In genomic region chr3R:24026503-24026902, dm6 we compare ENCODE assay signal across 3 fruit fly cellular contexts.
TF ChIP-seq lines count a peak whose summit lies in the region.

No protein-coding gene starts in this region.

- no peak for TF ChIP-seq CTCF in whole organism, embryonic (GFP tag; optimal IDR thresholded peaks at IDR 0.05; lab: Kevin White, UChicago)

TF ChIP-seq in whole organism, adult, 20 proteins besides CTCF, POLR2A, EP300 and RAD21:
- TF ChIP-seq toe (GFP tag; optimal IDR thresholded peaks at IDR 0.05; lab: Kevin White, UChicago), result no peak
- peak; percentile 14 for TF ChIP-seq CG12768 (GFP tag; optimal IDR thresholded peaks at IDR 0.05; lab: Kevin White, UChicago)
- TF ChIP-seq cic (GFP tag; optimal IDR thresholded peaks at IDR 0.05; lab: Kevin White, UChicago), result no peak
- peak; percentile 40 for TF ChIP-seq Mnt (GFP tag; optimal IDR thresholded peaks at IDR 0.05; lab: Kevin White, UChicago)
- TF ChIP-seq CG11617 (GFP tag; optimal IDR thresholded peaks at IDR 0.05; lab: Kevin White, UChicago), result peak; percentile 27

TF ChIP-seq in whole organism, embryonic, 481 proteins besides CTCF, POLR2A, EP300 and RAD21:
- TF ChIP-seq Myb (GFP tag; optimal IDR thresholded peaks at IDR 0.05; lab: Kevin White, UChicago), result no peak
- TF ChIP-seq Deaf1 (tag; optimal IDR thresholded peaks at IDR 0.05; lab: Kevin White, UChicago), result no peak
- no peak for TF ChIP-seq pros (GFP tag; optimal IDR thresholded peaks at IDR 0.05; lab: Kevin White, UChicago)
- peak; percentile 71 for TF ChIP-seq sd (tag; optimal IDR thresholded peaks at IDR 0.05; lab: Kevin White, UChicago)
- TF ChIP-seq Mrtf (GFP tag; IDR thresholded peaks at IDR 0.05; lab: Robert Waterston, UW), result no peak
- no peak for TF ChIP-seq Sry-δ (GFP tag; optimal IDR thresholded peaks at IDR 0.05; lab: Kevin White, UChicago)
- TF ChIP-seq CG12299 (tag; optimal IDR thresholded peaks at IDR 0.05; lab: Kevin White, UChicago), result no peak
- TF ChIP-seq D19A (tag; optimal IDR thresholded peaks at IDR 0.05; lab: Kevin White, UChicago), result no peak
- TF ChIP-seq nau (GFP tag; optimal IDR thresholded peaks at IDR 0.05; lab: Kevin White, UChicago), result peak; percentile 78
- TF ChIP-seq Hr51 (GFP tag; optimal IDR thresholded peaks at IDR 0.05; lab: Kevin White, UChicago), result no peak
- no peak for TF ChIP-seq Dad (GFP tag; optimal IDR thresholded peaks at IDR 0.05; lab: Kevin White, UChicago)
- no peak for TF ChIP-seq pzg (GFP tag; optimal IDR thresholded peaks at IDR 0.05; lab: Kevin White, UChicago)
- no peak for TF ChIP-seq CG7745 (tag; optimal IDR thresholded peaks at IDR 0.05; lab: Kevin White, UChicago)
- TF ChIP-seq shn (GFP tag; optimal IDR thresholded peaks at IDR 0.05; lab: Kevin White, UChicago), result no peak
- no peak for TF ChIP-seq Awh (GFP tag; IDR thresholded peaks at IDR 0.05; lab: Robert Waterston, UW)
- no peak for TF ChIP-seq Rfx (GFP tag; IDR thresholded peaks at IDR 0.05; lab: Robert Waterston, UW)
- TF ChIP-seq CG15269 (tag; optimal IDR thresholded peaks at IDR 0.05; lab: Kevin White, UChicago), result no peak
- no peak for TF ChIP-seq CG1233 (GFP tag; optimal IDR thresholded peaks at IDR 0.05; lab: Kevin White, UChicago)
- peak; percentile 51 for TF ChIP-seq cwo (GFP tag; optimal IDR thresholded peaks at IDR 0.05; lab: Kevin White, UChicago)
- no peak for TF ChIP-seq Dp (GFP tag; optimal IDR thresholded peaks at IDR 0.05; lab: Kevin White, UChicago)
- peak; percentile 48 for TF ChIP-seq crol (GFP tag; IDR thresholded peaks at IDR 0.05; lab: Robert Waterston, UW)
- no peak for TF ChIP-seq dati (GFP tag; IDR thresholded peaks at IDR 0.05; lab: Robert Waterston, UW)
- TF ChIP-seq da (GFP tag; optimal IDR thresholded peaks at IDR 0.05; lab: Kevin White, UChicago), result no peak
- no peak for TF ChIP-seq salm (tag; optimal IDR thresholded peaks at IDR 0.05; lab: Kevin White, UChicago)
- TF ChIP-seq amos (GFP tag; IDR thresholded peaks at IDR 0.05; lab: Robert Waterston, UW; ENCODE audit: partially characterized antibody), result 0 out of 2 replicates have a peak, but pooled peaks have one; percentile 8
- TF ChIP-seq CG10543 (GFP tag; optimal IDR thresholded peaks at IDR 0.05; lab: Kevin White, UChicago), result peak; percentile 68
- TF ChIP-seq chinmo (GFP tag; IDR thresholded peaks at IDR 0.05; lab: Robert Waterston, UW; ENCODE audit: partially characterized antibody), result 0 out of 4 replicates have a peak, but pooled peaks have one; percentile 41
- no peak for TF ChIP-seq bowl (GFP tag; IDR thresholded peaks at IDR 0.05; lab: Robert Waterston, UW)
- no peak for TF ChIP-seq gcm2 (GFP tag; optimal IDR thresholded peaks at IDR 0.05; lab: Kevin White, UChicago)
- TF ChIP-seq ftz-f1 (GFP tag; optimal IDR thresholded peaks at IDR 0.05; lab: Kevin White, UChicago), result peak; percentile 66

TF ChIP-seq in whole organism, pupa, 21 proteins besides CTCF, POLR2A, EP300 and RAD21:
- TF ChIP-seq CG32121 (GFP tag; IDR thresholded peaks at IDR 0.05; lab: Robert Waterston, UW) (peak; percentile 54), D1 (tag; optimal IDR thresholded peaks at IDR 0.05; lab: Kevin White, UChicago) (no peak), CG10348 (GFP tag; IDR thresholded peaks at IDR 0.05; lab: Robert Waterston, UW) (no peak), Snoo (tag; optimal IDR thresholded peaks at IDR 0.05; lab: Kevin White, UChicago) (no peak), fd96Ca (GFP tag; IDR thresholded peaks at IDR 0.05; lab: Robert Waterston, UW) (0 out of 3 replicates have a peak, but pooled peaks have one; percentile 14)
